Fruit fly (Drosophila melanogaster) ovary, adult (tissue): ENCODE measurements around the gene tll.

Experiments used
- CG17801 ChIP-seq: fragments of 200-800 bp; optimal IDR thresholded peaks from 2 replicates; lab custom pipeline; 2019; ENCODE audit warnings: missing biosample characterization, mild to moderate bottlenecking, missing genetic modification characterization, moderate library complexity; ENCODE audit not compliant: partially characterized antibody

The tll gene

dm6 chr3R:30843709-30844108 is 8.4 kb upstream of the tll start:
- TF ChIP-seq CG17801 (GFP tag; lab: Kevin White, UChicago), result no peak

DNA sequence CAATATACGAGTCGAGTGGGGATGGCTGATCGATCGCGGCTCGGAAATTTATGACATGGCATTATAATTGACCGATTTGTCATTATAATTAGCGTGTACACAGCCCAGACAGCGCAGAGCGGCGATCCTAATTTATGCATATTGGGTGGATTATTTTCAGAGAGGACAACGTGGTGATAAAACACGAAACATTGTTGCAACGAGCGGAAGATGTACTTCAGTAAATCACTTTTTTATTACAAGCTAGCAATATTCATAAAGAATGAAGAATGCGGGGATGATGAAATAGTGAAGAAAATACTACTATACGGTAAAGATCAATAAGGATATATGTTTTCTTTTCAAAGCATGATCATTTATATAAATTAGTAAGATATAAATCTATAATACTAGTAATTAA is 7.7 kb upstream of the tll start:
- TF ChIP-seq CG17801 (GFP tag; lab: Kevin White, UChicago), result no peak

dm6 chr3R:30849473-30850145 is 2.5 kb upstream of the tll start:
- no peak for TF ChIP-seq CG17801 (GFP tag; lab: Kevin White, UChicago)

DNA sequence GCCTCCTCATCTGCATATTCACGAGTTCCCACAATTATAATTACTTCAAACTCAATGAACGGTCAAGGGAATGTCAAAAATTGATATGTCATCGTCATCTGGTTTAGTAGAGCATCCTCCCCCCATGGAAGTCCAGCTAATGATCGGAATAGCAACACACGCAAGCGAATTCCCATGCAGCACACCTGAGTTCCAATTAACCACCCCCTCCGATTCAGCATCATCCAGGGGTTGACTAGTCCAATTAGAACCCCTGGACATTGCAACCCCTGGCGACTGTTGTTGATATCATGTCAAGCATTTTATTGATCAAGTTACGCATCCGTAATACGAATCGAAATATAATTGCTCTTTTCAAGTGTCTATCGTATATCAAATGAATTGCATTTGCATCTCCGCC is 1.7 kb upstream of the tll start:
- no peak for TF ChIP-seq CG17801 (GFP tag; lab: Kevin White, UChicago)

DNA sequence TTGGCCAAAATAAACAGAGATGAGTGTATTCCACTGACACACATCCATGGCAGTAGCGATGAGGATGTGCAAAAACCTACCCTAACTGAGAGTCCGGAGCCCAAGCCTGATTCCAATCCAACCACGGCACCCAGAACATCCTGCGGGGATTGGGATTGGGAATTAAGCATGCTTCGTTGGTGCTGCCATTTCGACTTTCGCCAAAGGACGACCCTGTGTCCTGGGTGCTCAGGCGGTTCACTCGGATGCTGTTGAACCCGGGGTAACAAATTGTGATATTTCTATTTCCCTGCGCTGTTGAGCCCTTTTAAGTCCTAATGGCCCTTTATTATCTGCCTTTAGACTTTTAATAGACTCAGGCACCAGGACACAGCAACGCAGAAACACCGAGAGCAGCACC is 3.1 kb downstream of the tll start:
- no peak for TF ChIP-seq CG17801 (GFP tag; lab: Kevin White, UChicago)

DNA sequence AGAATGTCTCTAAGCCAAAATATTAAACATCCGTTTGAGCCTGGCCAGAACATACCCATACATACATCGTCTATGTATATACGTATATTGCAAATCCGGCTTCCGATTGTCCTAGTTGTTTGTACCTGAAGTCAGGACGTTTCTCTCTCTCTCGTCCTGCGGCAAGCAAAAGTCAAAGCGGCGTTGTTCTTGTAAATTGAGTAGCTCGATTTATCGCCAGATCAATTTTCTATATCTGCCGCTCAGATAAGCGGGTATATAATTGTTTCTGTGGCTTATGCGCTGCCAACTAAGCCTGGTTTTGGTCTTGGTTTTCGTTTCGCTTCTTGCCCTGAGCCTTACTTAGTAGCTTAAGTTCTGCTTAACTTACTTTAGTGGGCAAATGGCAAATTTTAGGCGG is 4.5 kb downstream of the tll start:
- TF ChIP-seq CG17801 (GFP tag; lab: Kevin White, UChicago), result no peak

DNA sequence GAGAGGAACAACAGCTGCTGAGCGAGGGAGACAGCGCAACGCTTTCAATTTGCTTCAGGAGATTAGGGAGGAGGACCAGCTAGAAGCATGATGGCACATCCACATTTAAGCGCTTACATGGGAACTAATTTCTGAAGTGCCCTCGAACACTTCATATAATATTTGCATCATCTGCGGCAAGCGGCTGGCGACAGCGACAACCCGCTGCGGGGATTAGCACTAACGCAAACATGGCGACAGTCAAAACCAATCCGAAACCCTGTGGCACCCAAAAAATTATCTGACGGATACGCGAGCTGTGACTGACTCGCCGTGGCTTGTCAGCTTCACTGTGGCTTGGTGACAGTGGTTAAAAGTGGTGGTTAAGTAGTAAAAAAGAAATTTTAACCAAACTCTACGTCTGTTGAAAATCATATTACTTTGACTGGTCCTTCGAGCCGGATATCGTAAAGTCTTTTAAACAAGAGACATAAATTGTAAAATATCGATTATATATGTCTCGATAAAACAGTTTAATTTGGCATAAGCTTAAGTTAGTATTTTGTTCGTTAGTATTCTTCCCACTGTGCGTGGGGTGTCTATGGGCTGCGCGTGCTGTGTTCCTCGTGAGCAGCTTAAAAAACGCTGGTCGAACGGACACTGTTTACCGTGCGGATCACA is 7.9 kb downstream of the tll start:
- no peak for TF ChIP-seq CG17801 (GFP tag; lab: Kevin White, UChicago)

DNA sequence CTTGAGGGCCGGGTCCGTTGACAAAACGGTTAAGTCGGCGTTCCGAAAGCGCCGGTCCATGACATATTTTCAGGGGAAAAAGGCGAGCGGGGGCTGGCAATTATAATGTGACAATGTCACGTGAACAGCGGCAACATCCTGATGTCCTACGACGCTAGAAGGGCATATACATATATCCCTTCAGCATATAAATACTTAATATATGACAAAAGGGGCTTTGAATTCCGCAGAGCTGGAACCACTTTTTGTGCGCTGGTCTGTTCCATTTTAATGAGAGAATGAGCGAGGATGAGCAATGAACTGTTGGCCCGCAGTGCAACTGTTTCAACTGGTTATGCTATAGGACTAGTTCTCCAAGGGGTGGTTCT is 8.4 kb downstream of the tll start:
- TF ChIP-seq CG17801 (GFP tag; lab: Kevin White, UChicago), result no peak

- no peak for TF ChIP-seq CG17801 (GFP tag; lab: Kevin White, UChicago)
Observed at dm6 chr3R:30862471-30862870, 10.4 kb downstream of the tll start.

- no peak for TF ChIP-seq CG17801 (GFP tag; lab: Kevin White, UChicago)
Observed at dm6 chr3R:30863971-30864370, 11.9 kb downstream of the tll start.

dm6 chr3R:30864465-30864864 is 12.3 kb downstream of the tll start:
- TF ChIP-seq CG17801 (GFP tag; lab: Kevin White, UChicago), result no peak

DNA sequence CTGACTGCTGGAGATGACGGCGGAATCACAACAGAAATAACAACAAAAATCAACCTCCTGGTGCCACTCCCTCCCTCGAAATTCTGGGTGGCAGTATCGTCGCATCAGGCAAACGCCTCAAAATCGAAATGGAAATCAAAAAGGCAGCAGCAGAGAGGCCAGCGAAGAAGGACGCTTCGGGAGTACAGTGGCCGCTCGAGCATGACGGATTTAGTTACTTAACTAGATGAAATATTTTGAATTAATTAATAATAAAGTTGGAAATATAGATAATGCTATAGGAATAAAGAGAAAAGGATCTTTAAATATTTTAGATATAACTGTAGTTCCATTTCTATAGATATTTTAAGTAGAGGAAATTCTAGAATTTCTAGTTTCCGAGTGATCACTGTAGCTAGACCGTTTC is 13.3 kb downstream of the tll start:
- TF ChIP-seq CG17801 (GFP tag; lab: Kevin White, UChicago), result no peak

DNA sequence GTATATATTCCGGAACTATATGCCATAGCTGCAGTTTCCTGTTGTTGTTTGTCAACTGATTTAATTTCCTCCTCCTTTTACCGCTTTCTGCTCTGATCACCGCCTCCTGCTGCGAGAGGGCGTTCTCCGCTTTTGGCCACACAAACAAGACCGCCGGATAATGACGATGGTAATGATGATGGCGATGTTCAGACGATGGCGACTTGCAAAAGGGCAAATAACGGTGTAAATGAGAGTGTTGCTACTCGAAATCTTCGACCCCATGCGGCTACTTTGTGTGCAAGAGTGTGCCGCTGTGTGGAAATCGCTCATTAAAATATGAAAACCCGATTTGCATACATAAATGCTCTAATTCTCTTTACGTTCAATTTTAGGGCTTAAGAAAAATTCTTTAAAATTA is 13.8 kb downstream of the tll start:
- TF ChIP-seq CG17801 (GFP tag; lab: Kevin White, UChicago), result no peak

- no peak for TF ChIP-seq CG17801 (GFP tag; lab: Kevin White, UChicago)
Observed at dm6 chr3R:30867232-30867631, 15.1 kb downstream of the tll start, which contains the start of gene Cpr100A. Gene Cpr100A (plus strand): TSS chr3R:30867521.

- no peak for TF ChIP-seq CG17801 (GFP tag; lab: Kevin White, UChicago)
Observed at dm6 chr3R:30870317-30870878, 18.3 kb downstream of the tll start.
